Fruit fly (Drosophila melanogaster) whole organism, larva: ENCODE measurements around the gene dpr16.

Experiments used
- noc ChIP-seq: fragments of 200-800 bp; sonication (Bioruptor generic); optimal IDR thresholded peaks from 3 replicates; lab custom pipeline; 2019; ENCODE audit warnings: missing biosample characterization, mild to moderate bottlenecking, missing genetic modification characterization, moderate library complexity

The dpr16 gene

DNA sequence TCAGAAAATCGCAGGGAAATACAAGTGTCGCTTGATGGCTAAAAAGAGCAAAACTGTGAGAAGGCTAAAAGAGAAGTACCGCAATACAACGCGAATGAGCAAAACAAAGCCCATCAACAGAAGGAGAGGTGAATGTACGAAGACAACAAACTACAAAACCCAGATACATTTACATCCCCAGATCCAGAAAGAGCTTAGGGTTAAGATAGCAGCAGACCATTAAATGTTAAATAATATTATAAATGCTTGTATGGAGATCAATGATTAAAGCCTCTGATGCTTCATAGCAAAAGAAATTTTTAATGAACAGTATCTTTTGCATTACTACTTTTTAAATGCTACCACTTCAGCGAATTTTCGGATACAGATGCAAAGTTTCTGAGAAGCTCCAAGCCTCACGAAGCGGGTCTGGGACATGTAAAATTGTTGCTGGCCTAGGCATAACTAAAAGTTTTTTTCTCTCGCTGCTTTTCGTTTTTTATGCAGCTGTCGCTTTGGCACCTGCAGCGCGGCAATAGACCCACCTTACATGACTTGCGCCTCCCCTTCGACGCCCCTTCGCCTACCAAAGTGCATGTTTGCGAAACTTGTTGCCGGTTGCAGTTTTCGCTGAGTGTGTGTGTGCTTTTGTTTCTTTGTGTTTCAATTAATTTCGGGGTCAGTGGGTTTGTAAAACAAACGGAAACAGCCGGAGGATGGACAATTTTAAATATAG lies 54.8 kb downstream of the dpr16 start:
- no peak for TF ChIP-seq noc (tag; lab: Kevin White, UChicago)

DNA sequence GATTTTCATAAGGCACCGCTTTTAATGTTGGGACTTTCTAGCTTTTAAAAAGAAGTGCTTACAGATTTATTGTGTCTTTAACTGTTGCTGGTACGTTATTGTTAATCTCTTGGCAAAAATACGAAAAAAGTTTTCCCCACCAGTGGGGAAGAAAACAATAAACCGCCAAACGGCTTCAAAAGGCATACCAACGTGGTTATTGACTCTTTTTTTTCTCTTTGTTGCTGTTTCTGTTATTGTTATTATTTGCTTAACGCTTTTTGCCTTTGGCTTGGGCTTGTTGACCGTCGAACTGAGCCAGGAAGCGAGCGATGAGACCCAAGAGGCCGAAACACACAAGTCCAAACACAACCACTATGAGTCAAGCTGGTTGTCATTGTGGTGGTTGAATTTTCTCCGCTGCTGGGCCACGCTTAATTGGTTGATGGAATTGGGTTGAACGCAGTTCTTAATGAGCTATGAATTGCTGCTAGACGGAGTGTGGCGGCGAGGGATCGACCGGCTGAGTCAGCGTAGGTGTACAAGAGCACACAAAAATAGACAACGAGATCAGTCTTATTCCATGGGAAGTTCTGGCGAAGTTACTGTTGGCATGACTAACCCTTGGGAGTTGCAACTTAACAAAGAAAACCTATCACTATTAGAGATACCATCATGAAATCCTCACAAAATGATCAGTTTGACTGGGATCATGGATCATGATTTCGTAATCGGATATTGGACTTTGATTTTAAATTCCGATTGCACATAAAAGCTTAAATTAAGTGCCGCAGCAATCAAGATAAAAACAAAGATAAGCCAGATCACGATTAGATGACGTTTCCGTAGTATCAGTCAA lies 56.8 kb downstream of the dpr16 start:
- no peak for TF ChIP-seq noc (tag; lab: Kevin White, UChicago)

DNA sequence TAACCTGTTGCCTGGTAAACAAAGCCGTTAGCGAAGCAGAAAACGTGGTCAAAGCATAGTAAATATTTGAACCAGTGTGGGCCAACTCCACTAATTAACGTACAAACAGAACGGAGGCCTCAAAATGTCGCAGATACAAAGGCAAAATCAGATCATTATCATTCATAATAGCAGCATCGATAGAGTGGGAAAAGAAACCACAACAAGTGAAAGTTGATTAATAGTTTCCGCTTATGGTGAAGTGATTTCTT lies 57.3 kb downstream of the dpr16 start:
- no peak for TF ChIP-seq noc (tag; lab: Kevin White, UChicago)

DNA sequence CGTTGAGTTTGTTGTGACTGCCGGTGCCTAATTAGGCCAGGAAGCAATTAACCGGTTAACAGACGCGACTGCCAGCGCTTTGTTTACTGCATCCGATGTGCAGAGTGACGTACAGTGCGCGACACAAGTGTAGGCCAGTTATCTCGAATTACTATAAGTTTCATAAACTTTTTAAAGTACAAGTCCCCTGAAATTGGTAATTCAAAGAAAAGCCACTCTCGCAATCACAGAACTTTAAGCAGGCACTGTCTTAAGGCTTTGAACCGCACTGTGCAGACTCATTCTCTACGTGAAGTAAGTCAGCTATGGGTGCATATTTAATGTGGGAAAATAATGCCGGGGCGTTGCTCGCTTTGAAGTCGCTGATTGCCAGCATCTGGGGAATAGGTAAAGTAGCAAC lies 58.8 kb downstream of the dpr16 start:
- no peak for TF ChIP-seq noc (tag; lab: Kevin White, UChicago)

DNA sequence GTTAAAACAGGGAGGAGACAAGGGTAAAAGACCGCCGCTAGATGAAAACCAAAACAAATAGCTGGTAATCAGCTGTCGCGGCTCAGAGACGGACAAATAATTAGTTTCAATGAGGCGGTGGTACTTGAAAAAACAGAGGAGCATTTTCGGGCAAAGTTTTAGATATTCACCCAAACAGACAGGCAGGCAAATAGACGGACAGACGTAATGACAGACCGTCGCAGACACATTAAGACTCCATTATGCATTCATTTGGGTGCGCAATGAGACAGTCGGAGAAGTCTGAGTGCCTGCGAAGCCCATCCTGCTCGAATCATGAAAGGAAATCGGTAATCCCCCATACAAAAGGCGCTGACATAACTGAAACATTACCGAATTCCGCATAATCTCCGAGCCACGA lies 60.7 kb downstream of the dpr16 start:
- no peak for TF ChIP-seq noc (tag; lab: Kevin White, UChicago)

DNA sequence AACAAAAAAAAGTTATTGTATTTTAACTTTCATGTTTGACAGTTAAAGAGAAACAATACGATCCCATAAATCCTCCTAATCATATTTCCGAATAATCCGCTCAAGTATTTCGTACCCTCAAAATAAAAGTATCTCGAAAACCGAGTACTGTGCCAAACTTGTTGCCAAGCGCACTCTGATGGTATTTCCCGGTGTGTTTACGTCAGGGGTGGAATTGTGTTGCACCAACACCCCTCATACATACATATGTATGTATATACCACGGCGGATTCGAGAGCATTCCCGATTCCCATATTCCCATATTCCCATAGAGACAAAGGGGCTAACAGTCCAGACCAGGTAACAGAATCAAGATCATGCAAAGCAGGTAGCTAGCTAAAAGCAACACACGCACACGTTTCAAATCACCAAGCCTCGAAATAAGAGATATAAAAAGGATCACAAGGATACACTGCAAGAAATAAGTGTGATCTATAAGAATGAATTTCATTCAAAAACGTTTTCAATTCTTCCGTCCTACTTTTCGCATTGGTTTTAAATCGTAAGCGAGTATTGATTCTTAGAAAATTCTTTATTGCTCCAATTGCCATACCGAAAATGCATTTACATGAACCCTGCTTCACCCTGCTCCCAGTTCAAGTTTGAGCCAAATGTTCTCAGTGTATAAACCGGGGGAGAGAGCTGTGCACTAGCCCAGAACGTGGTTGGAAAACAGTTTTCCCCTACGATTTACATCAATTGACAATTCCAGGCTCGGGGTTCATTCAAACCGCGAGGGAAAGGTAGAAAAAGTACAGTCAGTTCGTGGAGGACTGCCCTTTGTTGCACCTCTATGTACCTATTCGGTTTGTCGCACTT lies 61.4 kb downstream of the dpr16 start:
- no peak for TF ChIP-seq noc (tag; lab: Kevin White, UChicago)

DNA sequence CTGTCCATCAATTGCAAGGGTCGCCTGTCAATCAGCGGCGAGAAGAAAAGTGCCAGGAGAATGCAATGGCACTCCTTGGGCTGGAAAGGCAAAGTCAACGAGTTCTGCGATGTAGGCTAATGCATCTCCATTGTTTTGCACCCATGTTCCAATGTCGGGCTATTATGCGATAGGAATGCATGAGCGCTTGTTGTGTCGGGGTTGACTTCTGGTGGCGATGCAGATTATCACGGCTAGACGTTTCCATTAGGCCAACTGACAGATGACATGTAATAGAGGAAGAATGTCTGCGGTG lies 62.0 kb downstream of the dpr16 start:
- no peak for TF ChIP-seq noc (tag; lab: Kevin White, UChicago)

DNA sequence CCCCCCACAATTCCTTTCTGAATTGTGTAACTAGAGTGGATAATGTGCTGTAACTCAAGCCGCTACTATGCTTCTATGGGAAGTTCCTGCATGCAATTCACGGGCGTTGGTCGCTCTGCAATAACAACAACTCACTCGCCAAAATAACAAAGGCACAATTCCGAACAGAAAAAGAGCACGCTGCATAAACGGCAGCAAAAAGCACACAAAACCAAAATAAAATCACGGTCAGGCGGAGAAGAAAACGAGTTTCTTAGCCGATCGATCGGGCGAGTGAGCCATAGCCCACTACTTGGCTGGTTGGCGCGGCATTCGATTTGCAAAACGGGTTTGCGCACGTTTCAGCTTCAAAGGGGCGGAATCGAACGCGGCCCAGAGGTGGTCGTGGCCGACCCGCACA lies 62.6 kb downstream of the dpr16 start:
- no peak for TF ChIP-seq noc (tag; lab: Kevin White, UChicago)

DNA sequence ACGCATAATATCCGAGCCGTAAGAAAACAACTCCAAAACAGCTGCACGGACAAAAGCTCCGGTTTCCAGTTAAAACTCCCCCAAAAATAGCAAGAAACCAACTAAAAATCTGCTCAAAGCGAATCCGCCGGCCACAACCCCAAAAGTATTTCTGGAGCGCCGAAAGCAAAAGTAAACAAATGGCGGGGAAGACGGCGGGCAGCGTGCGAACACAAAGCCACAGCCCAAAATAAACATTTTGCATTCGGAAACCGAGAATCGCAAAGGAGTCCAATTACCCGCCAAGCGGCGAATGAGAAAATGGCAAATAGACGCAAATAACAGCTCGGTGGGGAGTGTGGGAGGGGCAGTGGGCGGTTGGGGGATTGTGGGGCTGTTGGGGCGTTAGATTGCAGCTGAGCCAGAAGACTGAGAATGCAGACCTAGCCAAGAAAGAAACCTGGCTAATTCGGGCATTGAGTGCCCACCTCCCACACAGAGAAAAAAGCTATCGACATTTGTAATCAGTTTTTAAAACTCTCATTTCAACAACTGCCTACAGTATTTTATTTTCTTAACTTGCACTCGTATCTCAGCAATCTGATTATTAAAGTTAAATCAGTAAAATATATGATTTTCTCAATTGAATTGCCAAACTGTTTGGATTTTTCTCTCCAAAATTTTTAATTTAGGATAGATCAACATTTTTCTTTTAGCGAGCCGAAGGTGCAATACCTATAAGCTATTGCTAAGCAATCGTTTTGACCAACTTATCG lies 63.6 kb downstream of the dpr16 start:
- TF ChIP-seq noc (tag; lab: Kevin White, UChicago), result no peak

DNA sequence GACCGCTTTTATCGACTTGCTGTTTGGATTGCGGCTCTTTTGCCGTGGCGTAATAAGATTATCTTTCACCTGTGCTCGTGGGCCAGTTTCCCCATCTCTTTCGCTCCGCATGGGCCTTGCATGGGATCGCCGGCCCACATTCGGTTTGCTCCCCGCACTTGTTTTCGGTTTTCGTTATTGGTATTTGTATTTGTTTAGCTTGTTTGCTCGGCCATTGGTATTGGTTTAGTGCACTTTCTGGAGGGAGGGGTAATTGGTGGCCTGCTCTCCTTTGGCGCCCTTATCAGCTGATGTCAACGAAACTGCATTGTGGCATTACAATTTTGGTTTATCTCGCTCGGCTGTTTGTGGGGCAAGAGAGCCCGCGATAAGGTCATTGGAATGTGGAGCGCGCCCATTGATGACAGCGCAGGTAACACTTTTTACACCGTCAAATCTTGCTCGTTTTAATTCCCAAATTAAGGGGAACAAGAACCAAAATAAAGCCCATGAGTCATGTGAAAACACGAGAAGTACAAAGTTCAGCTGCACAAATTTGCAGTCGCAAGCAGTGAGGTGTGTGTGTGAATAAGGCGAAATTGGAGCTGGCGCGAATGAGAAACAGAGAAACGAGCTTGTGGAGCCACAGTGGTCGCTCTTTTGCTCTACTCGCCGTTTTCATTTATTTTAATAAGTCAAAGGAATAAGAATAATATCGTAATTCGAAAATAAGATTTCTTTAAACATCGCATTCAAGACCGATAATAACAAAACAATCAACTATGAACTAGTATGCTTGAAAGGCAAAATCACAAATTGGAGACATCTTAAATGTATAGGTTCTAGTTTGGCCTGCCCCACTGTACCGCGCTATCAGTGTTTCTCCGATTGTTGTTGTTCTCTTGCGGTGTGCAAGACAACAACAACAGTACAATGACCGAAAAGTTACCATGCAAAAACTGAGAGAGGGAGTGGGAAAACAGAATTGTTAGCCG lies 64.9 kb downstream of the dpr16 start:
- peak; percentile 25 for TF ChIP-seq noc (tag; lab: Kevin White, UChicago)

DNA sequence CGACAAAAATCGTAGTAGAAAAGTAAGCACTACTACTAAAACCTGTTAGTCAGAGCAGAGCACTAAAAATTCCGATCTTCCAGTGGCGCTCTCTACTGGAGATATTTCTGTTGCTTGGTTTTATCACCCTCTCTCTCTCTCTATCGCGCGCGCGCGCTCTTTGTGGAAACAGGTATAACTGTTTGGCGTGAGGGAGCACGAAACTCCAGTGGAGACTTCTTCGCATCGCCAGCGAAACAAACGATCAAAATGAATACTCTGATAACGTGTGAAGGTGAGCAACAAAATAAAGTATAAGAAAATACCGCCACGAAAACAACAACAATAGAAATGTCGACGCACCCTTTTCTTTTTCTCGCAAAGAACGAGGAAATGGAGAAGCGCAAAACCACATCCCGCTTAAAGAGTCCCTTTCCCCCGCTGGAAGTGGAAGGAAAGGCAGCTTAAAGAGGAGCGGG lies 65.6 kb downstream of the dpr16 start:
- no peak for TF ChIP-seq noc (tag; lab: Kevin White, UChicago)

DNA sequence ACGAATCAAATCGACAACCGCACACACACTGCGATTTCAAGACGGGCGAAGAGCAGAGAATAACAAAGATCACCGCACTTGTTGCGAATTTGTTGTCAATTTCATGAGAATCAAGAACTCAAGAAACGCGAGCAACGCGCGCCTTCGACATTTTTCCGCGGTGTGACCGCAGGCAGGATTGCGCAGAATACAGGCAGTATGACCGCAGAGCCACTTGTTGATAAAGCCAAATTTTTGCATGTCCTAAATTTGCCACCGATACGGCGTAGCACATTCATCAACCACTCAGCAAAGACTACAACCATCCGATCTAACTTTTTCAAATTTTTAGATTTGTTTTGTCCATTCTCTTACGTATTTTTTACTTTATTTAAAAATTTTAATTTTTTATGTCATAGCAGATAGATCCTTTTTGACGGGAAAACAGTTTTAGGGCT lies 66.6 kb downstream of the dpr16 start, which contains the start of gene cno:
TSS of gene cno (minus strand) at position 179 of the 437 bp plus-strand sequence.
- TF ChIP-seq noc (tag; lab: Kevin White, UChicago), result no peak

DNA sequence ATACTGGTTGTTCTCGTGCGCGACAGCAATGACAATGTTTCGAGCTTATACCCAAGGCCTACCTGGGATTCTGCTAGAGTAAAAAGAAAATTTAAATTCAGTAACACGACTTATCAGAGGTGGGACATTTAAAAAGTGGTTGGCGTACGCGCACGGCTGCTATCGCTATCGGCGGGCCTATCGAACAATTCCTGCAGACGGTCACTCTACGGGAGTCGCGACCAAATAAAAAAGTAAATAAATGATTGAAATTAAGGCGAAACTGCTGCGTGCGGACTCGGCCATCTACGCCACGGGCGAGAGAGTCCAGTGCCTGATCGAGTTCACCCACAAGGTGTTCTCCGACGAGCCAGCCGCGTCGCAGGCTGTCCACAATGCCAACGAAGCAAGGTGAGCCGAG lies 68.8 kb downstream of the dpr16 start, which contains the start of the genes Prosbeta2R2 and CG1116:
TSS of gene Prosbeta2R2 (minus strand) at position 63 of the 400 bp plus-strand sequence.
TSS of gene CG1116 (plus strand) at position 192 of the 400 bp plus-strand sequence.
- TF ChIP-seq noc (tag; lab: Kevin White, UChicago), result no peak
